Worm (Caenorhabditis elegans): ENCODE results near the gene F10G7.10.

The F10G7.10 gene

DNA sequence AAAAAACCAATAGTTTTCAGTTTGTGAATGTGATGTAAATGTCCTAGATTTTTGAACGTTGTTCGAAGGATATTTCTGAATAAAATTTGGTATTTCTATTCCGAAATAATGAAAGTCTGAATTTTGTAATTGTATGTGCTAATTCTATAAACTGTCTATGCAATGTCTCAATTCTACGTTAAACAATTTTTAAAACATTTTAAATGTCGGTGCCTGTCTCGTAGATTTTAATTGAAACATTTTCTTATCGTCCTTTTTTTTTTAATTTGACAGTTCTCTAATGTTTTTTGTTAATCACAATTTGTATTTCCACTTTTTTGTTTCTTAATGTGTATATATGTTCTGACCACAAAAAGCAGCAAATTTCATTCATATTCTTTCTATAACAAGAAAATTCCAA, 3.7 kb upstream of the F10G7.10 start, which contains the start of gene F41C3.7:
TSS of gene F41C3.7 (plus strand) at position 301 of the 400 bp plus-strand sequence.
- TF ChIP-seq W03F9.2 (tag; optimal IDR thresholded peaks at IDR 0.05) = no peak
- no peak for TF ChIP-seq dao-5 (tag; optimal IDR thresholded peaks at IDR 0.05)
- no peak for TF ChIP-seq him-1 (tag; optimal IDR thresholded peaks at IDR 0.05)

DNA sequence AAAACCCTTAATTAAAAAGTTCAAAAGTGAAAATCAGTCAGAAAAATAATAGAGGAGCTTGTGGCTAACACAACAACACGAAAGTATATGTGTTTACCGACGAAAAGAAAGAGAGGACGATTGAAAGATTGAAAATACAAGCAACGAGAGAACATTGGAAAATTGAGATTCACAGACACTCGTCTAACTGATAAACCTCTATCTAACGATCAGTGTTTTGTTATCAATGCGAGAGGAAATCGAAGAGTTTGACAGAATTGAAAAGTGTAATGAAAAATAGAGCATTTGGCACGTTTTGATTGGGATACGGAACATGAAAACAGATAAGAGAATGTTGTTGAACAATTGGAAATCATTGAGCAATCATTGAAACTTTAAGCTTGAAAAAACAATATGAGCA, 2.6 kb upstream of the F10G7.10 start:
- TF ChIP-seq him-1 (tag; optimal IDR thresholded peaks at IDR 0.05) (no peak), W03F9.2 (tag; optimal IDR thresholded peaks at IDR 0.05) (peak; percentile 29)

DNA sequence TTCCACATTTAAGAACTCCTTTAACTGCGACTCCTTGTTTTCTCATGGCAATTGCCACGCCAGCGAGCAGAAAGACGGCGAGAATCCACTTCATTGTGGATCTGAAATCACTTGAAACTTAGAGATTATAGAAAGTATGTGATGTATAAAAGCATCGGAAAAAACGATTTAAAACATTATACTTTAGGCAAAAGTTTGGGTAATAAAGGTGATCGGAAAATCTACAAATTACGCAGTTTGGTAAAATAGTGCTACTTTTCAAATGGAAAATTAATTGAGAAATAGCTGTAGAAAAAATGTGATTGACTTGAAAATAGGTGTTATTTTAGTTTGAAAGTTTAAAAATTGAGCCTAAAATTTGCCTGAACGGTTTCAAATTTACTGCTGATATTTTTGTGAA, 1.7 kb upstream of the F10G7.10 start, which contains the start of gene ttr-41:
TSS of gene ttr-41 (minus strand) at position 101 of the 400 bp plus-strand sequence.
- TF ChIP-seq him-1 (tag; optimal IDR thresholded peaks at IDR 0.05) (no peak), dao-5 (tag; optimal IDR thresholded peaks at IDR 0.05) (no peak), W03F9.2 (tag; optimal IDR thresholded peaks at IDR 0.05) (no peak)

- TF ChIP-seq him-1 (tag; optimal IDR thresholded peaks at IDR 0.05) (no peak), dao-5 (tag; optimal IDR thresholded peaks at IDR 0.05) (no peak), W03F9.2 (tag; optimal IDR thresholded peaks at IDR 0.05) (no peak)
These were observed 803 bp upstream of the F10G7.10 start for ce11 chrII:4726750-4727384.

ce11 chrII:4715676-4716075, 10.4 kb downstream of the F10G7.10 start, which contains the start of gene F41C3.8:
Gene F41C3.8 (plus strand): TSS chrII:4716046.
- TF ChIP-seq W03F9.2 (tag; optimal IDR thresholded peaks at IDR 0.05) (no peak), him-1 (tag; optimal IDR thresholded peaks at IDR 0.05) (no peak), dao-5 (tag; optimal IDR thresholded peaks at IDR 0.05) (no peak)

ce11 chrII:4710813-4711212, 15.3 kb downstream of the F10G7.10 start:
- TF ChIP-seq dao-5 (tag; optimal IDR thresholded peaks at IDR 0.05) = no peak
- no peak for TF ChIP-seq him-1 (tag; optimal IDR thresholded peaks at IDR 0.05)
- TF ChIP-seq W03F9.2 (tag; optimal IDR thresholded peaks at IDR 0.05) = no peak

DNA sequence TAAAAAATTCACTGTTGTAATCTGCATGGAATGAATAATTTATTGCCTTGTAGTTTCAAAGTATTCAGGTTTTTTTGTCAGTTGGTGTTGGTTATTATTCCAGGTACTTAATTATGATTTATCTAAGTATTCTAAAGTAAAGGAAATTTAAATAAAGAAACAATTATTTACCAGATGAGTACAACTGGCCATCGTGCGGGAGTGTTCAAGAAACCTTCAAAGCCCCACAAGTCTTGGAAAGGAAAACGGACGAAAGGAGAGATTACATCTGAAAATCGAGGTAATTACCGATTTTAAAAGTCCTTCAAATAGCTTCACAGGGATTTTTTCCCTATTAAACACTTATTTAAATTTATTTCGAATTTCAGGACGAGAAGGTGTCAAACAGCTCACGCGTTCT, 15.9 kb downstream of the F10G7.10 start, which contains the start of gene tag-151:
TSS of gene tag-151 (plus strand) at position 158 of the 400 bp plus-strand sequence.
- TF ChIP-seq W03F9.2 (tag; optimal IDR thresholded peaks at IDR 0.05) = no peak
- TF ChIP-seq him-1 (tag; optimal IDR thresholded peaks at IDR 0.05) = no peak
- no peak for TF ChIP-seq dao-5 (tag; optimal IDR thresholded peaks at IDR 0.05)

DNA sequence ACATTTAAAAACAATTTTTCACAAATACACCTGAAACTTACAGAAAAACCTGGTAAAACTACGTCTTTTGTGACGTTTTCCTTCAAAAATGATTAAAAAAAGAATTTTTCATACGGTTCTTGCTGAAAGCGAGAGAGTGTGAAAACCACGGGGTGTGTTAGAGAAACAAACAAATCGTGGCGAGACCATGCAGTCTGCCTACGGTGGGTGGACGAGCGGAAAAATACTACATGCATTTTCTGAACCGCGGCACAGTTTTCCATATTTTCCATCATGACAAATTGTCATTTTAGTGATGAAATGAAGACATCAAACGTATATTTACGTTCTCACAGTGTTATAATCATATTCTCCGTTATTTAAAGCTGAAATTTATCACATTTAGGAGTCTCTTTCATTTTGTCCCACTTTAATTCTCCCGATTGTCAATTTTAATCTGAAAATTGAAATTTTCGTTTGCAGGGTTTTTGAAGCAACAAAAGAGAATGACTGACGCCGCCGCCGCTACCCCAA, 19.6 kb downstream of the F10G7.10 start, which contains the start of the genes F10G7.9 and tsn-1:
TSS of gene F10G7.9 (minus strand) at position 127 of the 513 bp plus-strand sequence.
TSS of gene tsn-1 (plus strand) at position 463 of the 513 bp plus-strand sequence.
- no peak for TF ChIP-seq dao-5 (tag; optimal IDR thresholded peaks at IDR 0.05)
- peak; percentile 88 for TF ChIP-seq W03F9.2 (tag; optimal IDR thresholded peaks at IDR 0.05)

- no peak for TF ChIP-seq dao-5 (tag; optimal IDR thresholded peaks at IDR 0.05)
- TF ChIP-seq W03F9.2 (tag; optimal IDR thresholded peaks at IDR 0.05) = no peak
- no peak for TF ChIP-seq him-1 (tag; optimal IDR thresholded peaks at IDR 0.05)
These were observed 23.1 kb downstream of the F10G7.10 start for ce11 chrII:4703011-4703410.

DNA sequence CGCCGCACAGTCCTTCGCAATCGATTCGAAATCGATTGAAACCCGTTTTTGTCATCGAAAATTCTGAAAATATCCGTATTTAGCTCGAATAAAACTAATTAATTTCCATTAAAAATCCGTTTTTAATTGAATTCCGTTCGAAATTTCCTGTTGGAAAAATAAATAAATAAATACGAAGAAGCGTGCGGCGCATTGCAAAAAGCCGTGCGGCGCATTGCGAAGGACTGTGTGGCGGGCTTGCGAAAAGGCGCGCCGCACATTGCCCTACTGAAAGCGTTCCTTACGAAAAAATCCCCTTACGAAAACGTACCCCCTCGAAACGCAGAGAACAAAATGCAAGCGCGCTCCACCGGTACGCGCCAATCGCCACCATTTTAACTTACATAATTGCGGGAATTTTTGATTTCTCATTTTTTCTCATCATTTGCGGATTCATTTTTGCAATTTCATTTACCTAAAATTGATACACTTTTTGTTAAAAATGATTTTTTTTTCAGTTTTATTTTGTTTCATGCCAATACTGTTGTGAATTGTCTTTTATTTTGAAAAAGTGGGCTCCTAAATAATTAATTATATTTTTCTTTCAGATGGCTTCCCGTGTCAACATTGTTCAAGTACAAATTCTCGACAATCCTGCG, 24.5 kb downstream of the F10G7.10 start, which contains the start of gene unc-85:
TSS of gene unc-85 (plus strand) at position 588 of the 638 bp plus-strand sequence.
- TF ChIP-seq W03F9.2 (tag; optimal IDR thresholded peaks at IDR 0.05) = peak; percentile 8
- TF ChIP-seq him-1 (tag; optimal IDR thresholded peaks at IDR 0.05) = peak; percentile 34

- TF ChIP-seq W03F9.2 (tag; optimal IDR thresholded peaks at IDR 0.05) = peak; percentile 61
- no peak for TF ChIP-seq dao-5 (tag; optimal IDR thresholded peaks at IDR 0.05)
- no peak for TF ChIP-seq him-1 (tag; optimal IDR thresholded peaks at IDR 0.05)
These were observed 27.7 kb downstream of the F10G7.10 start, which contains the start of the genes rpn-5 and scc-1 for ce11 chrII:4698266-4698771. Gene rpn-5 (minus strand): TSS chrII:4698427. Gene scc-1 (plus strand): TSS chrII:4698721.

DNA sequence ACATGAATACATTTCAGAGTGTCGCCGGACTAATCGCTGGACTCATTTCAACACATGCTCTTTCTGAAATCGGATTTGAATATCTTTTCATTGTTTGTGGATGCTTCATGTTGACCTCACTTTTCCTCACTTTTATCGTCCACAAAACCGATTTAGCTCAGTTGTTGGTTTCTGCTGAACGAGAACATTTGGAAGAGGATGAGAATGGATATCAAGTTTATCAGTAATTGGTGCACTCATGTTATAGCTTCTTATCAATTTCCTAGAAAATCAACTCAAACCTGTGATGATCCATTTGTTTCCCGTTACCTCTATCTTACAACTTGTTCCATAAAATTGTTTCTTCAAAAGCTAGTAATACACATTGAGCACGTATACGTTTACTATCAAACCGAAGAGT, 30.0 kb downstream of the F10G7.10 start:
- no peak for TF ChIP-seq W03F9.2 (tag; optimal IDR thresholded peaks at IDR 0.05)
- no peak for TF ChIP-seq dao-5 (tag; optimal IDR thresholded peaks at IDR 0.05)
- TF ChIP-seq him-1 (tag; optimal IDR thresholded peaks at IDR 0.05) = no peak

DNA sequence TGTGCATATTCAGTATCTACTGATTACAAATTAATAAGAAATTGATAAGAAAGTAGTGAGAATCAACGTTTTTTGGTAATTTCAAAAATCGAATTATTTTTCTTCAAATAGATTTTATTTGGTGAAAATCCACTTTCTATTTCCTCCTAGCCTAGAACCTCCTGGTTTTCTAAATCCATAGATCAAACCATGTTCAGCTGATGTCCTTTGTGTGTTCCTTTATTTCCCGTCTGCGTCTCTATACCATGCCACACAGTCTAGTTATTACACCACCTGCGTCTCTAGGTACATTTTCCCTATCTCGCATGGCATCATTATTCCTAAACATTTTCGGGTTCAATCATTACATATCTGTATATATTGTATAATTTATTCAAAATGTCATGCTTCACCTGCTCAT, 32.9 kb downstream of the F10G7.10 start, which contains the start of gene F10G7.5:
TSS of gene F10G7.5 (plus strand) at position 286 of the 400 bp plus-strand sequence.
- TF ChIP-seq him-1 (tag; optimal IDR thresholded peaks at IDR 0.05) = no peak
- no peak for TF ChIP-seq W03F9.2 (tag; optimal IDR thresholded peaks at IDR 0.05)
- no peak for TF ChIP-seq dao-5 (tag; optimal IDR thresholded peaks at IDR 0.05)

DNA sequence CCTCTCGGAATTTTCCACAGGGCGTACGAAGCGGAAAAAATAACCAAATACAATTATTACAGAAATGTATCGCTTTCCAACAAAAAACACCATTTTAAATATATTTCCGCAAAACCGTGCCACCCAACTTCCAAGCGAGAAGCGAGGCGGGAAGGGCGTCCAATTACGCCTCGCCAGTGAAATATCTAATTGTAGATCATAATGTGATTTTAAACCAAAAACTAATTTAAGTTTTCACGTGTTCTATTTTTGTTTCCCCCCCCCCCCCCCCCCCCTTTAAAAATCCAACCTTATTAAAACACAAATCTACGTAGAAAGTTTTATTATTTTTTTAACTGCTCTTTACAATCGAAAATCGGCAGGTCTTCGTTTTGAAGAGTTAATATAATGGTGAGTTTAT, 36.6 kb downstream of the F10G7.10 start, which contains the start of gene F10G7.12:
TSS of gene F10G7.12 (plus strand) at position 301 of the 400 bp plus-strand sequence.
- TF ChIP-seq him-1 (tag; optimal IDR thresholded peaks at IDR 0.05) (no peak), dao-5 (tag; optimal IDR thresholded peaks at IDR 0.05) (no peak), W03F9.2 (tag; optimal IDR thresholded peaks at IDR 0.05) (no peak)
